Fruit fly (Drosophila melanogaster) whole organism, embryonic: ENCODE data around the gene CG9747.

Source experiments
- CG1792 ChIP-seq: fragments of 200-800 bp; sonication (Bioruptor generic); optimal IDR thresholded peaks from 2 replicates; lab custom pipeline; 2016; ENCODE audit warnings: missing biosample characterization, missing genetic modification characterization
- CG8478 ChIP-seq: fragments of >200 bp; optimal IDR thresholded peaks from 2 replicates; lab custom pipeline; 2018
- CoRest ChIP-seq: fragments of 200-800 bp; sonication (Bioruptor generic); optimal IDR thresholded peaks from 3 replicates; lab custom pipeline; 2018; ENCODE audit warnings: missing biosample characterization, mild to moderate bottlenecking, missing genetic modification characterization, moderate library complexity
- Poxn ChIP-seq: fragments of 200-800 bp; sonication (Bioruptor generic); IDR thresholded peaks from 2 replicates; pipeline ENCODE4 v1.3.6; 2022; ENCODE audit warnings: missing biosample characterization, missing genetic modification characterization
- Sin3A ChIP-seq: fragments of >200 bp; optimal IDR thresholded peaks from 2 replicates; lab custom pipeline; 2018
- ase ChIP-seq: fragments of 200-800 bp; sonication (Bioruptor generic); IDR thresholded peaks from 3 replicates; pipeline ENCODE4 v1.3.6; 2022; ENCODE audit warnings: missing biosample characterization, missing genetic modification characterization
- gro ChIP-seq: fragments of 200-800 bp; sonication (Bioruptor generic); optimal IDR thresholded peaks from 2 replicates; lab custom pipeline; 2016; ENCODE audit warnings: missing biosample characterization, missing genetic modification characterization
- hkb ChIP-seq, 2 experiments: fragments of 200-800 bp in 1 of 2; fragments of >200 bp in 1 of 2; sonication (Bioruptor generic) in 1 of 2; IDR thresholded peaks in 1 of 2; optimal IDR thresholded peaks in 1 of 2; 2 replicates each; pipeline versions ENCODE4 v1.3.6 to Lab custom; 2017 to 2022; ENCODE audit warnings: missing biosample characterization in 1 of 2, missing genetic modification characterization in 1 of 2
- nau ChIP-seq: fragments of 200-800 bp; sonication (Bioruptor generic); optimal IDR thresholded peaks from 3 replicates; lab custom pipeline; 2017; ENCODE audit warnings: missing biosample characterization, mild to moderate bottlenecking, missing genetic modification characterization, missing genetic modification reagents
- pan ChIP-seq, 4 experiments: fragments of >200 bp in 3 of 4; fragments of 200-800 bp in 1 of 4; sonication (Bioruptor generic) in 1 of 4; optimal IDR thresholded peaks in 3 of 4; IDR thresholded peaks in 1 of 4; 2 replicates each; pipeline versions ENCODE4 v1.3.6 to Lab custom; 2017 to 2022; ENCODE audit warnings: missing biosample characterization in 2 of 4, missing genetic modification characterization in 2 of 4, mixed read lengths in 1 of 4

DNA sequence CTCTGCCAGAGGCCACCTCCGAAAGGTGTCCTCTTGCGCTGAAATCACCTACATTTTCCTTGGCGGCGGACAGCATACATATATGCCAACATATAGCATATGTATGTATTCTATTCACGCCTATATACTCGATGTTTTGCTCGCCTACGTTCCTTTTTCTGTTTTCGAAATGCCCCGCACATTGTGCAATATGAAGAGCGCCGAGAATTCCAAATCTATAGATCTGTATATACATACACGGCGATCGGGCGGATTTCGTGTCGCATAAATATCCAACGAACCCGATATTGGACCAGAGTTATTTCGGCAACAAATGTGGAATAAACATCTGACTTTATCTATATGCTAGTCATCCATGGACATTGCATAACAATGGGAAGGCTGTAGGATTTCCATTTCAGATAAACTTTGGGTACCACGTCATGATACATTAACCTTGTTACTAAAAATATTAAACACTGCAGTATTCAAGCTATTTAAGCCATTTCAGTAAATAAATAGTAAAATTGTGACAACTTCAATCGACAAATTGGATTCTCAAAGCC lies 15.9 kb downstream of the CG9747 start:
- TF ChIP-seq CG1792 (GFP tag; lab: Kevin White, UChicago) (no peak), hkb (optimal IDR thresholded peaks at IDR 0.05; lab: Kevin White, UChicago) (no peak), hkb (GFP tag; IDR thresholded peaks at IDR 0.05; lab: Robert Waterston, UW) (no peak), ase (no peak), Poxn (GFP tag; lab: Robert Waterston, UW) (no peak), pan (optimal IDR thresholded peaks at IDR 0.05; lab: Kevin White, UChicago) (no peak), pan (GFP tag; optimal IDR thresholded peaks at IDR 0.05 in 1 of 2, IDR thresholded peaks at IDR 0.05 in 1 of 2) (no peak), gro (GFP tag; lab: Kevin White, UChicago) (no peak), CoRest (tag; lab: Kevin White, UChicago) (no peak), CG8478 (lab: Kevin White, UChicago) (no peak), nau (GFP tag; lab: Kevin White, UChicago) (no peak), Sin3A (lab: Kevin White, UChicago) (no peak)
